Worm (Caenorhabditis elegans) whole organism, mixed stage, embryonic: Measurements from ENCODE around the gene W01D2.1.

Source experiments
- M03D4.4 ChIP-seq: sonication (generic microtip); optimal IDR thresholded peaks from 2 replicates; lab custom pipeline; 2017; ENCODE audit warnings: mild to moderate bottlenecking, missing genetic modification characterization, missing compliant biosample characterization
- bed-3 ChIP-seq: fragments of 200-800 bp; sonication (Bioruptor generic); optimal IDR thresholded peaks from 3 replicates; lab custom pipeline; 2018; ENCODE audit warnings: mild to moderate bottlenecking, missing genetic modification characterization, moderate library complexity, missing compliant biosample characterization
- blmp-1 ChIP-seq: fragments of 150-350 bp; optimal IDR thresholded peaks from 2 replicates; lab custom pipeline; 2014; ENCODE audit warnings: missing biosample characterization, missing genetic modification characterization
- ceh-39 ChIP-seq: fragments of 150-350 bp; optimal IDR thresholded peaks from 2 replicates; lab custom pipeline; 2014; ENCODE audit warnings: missing biosample characterization, missing genetic modification characterization
- ces-1 ChIP-seq: fragments of 150-350 bp; optimal IDR thresholded peaks from 2 replicates; lab custom pipeline; 2014; ENCODE audit warnings: missing biosample characterization, missing genetic modification reagents, missing genetic modification characterization
- ham-2 ChIP-seq: fragments of 200-800 bp; sonication (Bioruptor generic); optimal IDR thresholded peaks from 2 replicates; lab custom pipeline; 2018; ENCODE audit warnings: mild to moderate bottlenecking, missing genetic modification characterization, missing compliant biosample characterization
- hlh-1 ChIP-seq: fragments of 150-350 bp; optimal IDR thresholded peaks from 2 replicates; lab custom pipeline; 2014; ENCODE audit warnings: missing biosample characterization, missing genetic modification reagents, missing genetic modification characterization
- lin-13 ChIP-seq: fragments of 150-350 bp; optimal IDR thresholded peaks from 2 replicates; lab custom pipeline; 2014; ENCODE audit warnings: missing biosample characterization, missing genetic modification characterization
- lsy-2 ChIP-seq: fragments of 150-350 bp; optimal IDR thresholded peaks from 2 replicates; lab custom pipeline; 2014; ENCODE audit warnings: missing biosample characterization, missing genetic modification characterization
- mep-1 ChIP-seq: fragments of 150-350 bp; optimal IDR thresholded peaks from 2 replicates; lab custom pipeline; 2017; ENCODE audit warnings: missing biosample characterization, missing genetic modification reagents, missing genetic modification characterization, inconsistent platforms
- nhr-12 ChIP-seq: fragments of 150-350 bp; optimal IDR thresholded peaks from 2 replicates; lab custom pipeline; 2014; ENCODE audit warnings: missing biosample characterization, missing genetic modification characterization
- nhr-2 ChIP-seq: fragments of 150-350 bp; optimal IDR thresholded peaks from 2 replicates; lab custom pipeline; 2014; ENCODE audit warnings: missing biosample characterization, missing genetic modification characterization
- nhr-237 ChIP-seq: fragments of 150-350 bp; optimal IDR thresholded peaks from 2 replicates; lab custom pipeline; 2014; ENCODE audit warnings: missing biosample characterization, missing genetic modification characterization
- sptf-1 ChIP-seq: sonication (generic microtip); optimal IDR thresholded peaks from 2 replicates; lab custom pipeline; 2017; ENCODE audit warnings: mild to moderate bottlenecking, missing genetic modification characterization, moderate library complexity, missing compliant biosample characterization

The W01D2.1 gene

ce11 chrII:14851483-14851882 lies 36.2 kb downstream of the W01D2.1 start, which contains the start of gene R05H10.1:
Gene R05H10.1, plus strand, starts transcription at chrII:14851816.
- TF ChIP-seq nhr-12 (tag; lab: Kevin White, UChicago) (no peak), ceh-39 (no peak), lin-13 (no peak), nhr-237 (tag; lab: Kevin White, UChicago) (no peak)

DNA sequence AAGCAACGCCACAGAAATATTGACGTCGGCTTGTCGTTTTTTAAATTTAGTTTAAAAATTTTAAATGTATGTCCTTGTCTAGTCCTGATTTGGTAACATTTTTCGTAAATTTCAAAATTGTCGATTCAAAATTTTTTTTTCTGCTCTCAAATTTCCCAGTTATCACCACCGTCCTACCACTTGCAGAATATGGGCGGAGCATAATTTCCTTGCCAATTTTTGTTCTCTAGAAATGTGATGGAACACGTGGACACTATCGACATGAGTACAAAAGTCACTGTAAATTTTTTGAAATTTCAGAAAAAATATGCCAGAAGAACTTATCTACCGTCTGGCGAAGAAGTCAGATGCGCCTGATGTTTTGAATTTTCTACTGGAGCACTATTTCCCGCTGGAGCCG lies 39.9 kb downstream of the W01D2.1 start, which contains the start of gene R05H10.7:
Gene R05H10.7 (plus strand): TSS at position 301 of the 400 bp plus-strand sequence.
- TF ChIP-seq hlh-1 (tag; lab: Kevin White, UChicago), result no peak
- no peak for TF ChIP-seq sptf-1 (tag; lab: Kevin White, UChicago)
- no peak for TF ChIP-seq M03D4.4
- TF ChIP-seq blmp-1 (tag; lab: Kevin White, UChicago), result no peak
- no peak for TF ChIP-seq nhr-2 (tag; lab: Kevin White, UChicago)

- TF ChIP-seq lsy-2 (tag; lab: Kevin White, UChicago) (no peak), sptf-1 (tag; lab: Kevin White, UChicago) (peak; percentile 26), bed-3 (GFP tag; lab: Kevin White, UChicago) (no peak), ces-1 (GFP tag; lab: Kevin White, UChicago) (peak; percentile 33), hlh-1 (tag; lab: Kevin White, UChicago) (no peak), ham-2 (GFP tag; lab: Kevin White, UChicago) (no peak), nhr-12 (tag; lab: Kevin White, UChicago) (no peak), mep-1 (tag; lab: Kevin White, UChicago) (peak; percentile 9)
Observed at ce11 chrII:14856922-14857321, 41.6 kb downstream of the W01D2.1 start, which contains the start of gene rbm-28. Gene rbm-28, plus strand, starts transcription at chrII:14857259.
